Worm (Caenorhabditis elegans): ENCODE measurements around the gene W03C9.8.

DNA sequence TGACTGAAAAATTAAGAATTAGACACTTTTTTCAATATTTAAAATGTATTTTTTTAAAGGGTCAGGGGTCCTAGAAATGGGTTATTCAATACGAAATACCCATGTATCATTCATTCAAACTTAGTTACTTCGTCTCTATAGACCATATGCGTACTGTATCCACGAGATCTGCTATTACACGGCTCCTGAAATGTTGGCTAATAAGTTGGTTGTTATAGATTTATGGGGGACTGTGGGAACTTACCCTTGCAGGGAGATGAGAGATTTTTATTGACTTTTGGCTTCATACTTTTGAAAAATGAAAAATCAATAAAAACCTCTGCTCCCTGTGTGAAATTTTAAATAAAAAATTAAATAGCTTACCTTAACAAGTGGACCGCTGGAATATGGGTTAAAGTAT lies 30.4 kb downstream of the W03C9.8 start:
- TF ChIP-seq ama-1 (optimal IDR thresholded peaks at IDR 0.05) (no peak), saeg-2 (GFP tag; IDR thresholded peaks at IDR 0.05) (no peak), tag-97 (GFP tag; IDR thresholded peaks at IDR 0.05) (no peak), zag-1 (tag; optimal IDR thresholded peaks at IDR 0.05) (no peak), lin-13 (GFP tag; optimal IDR thresholded peaks at IDR 0.05) (no peak)
